Worm (Caenorhabditis elegans) whole organism, L4/young adult: ENCODE data around the gene nhr-147.

ENCODE experiments used
- W03F9.2 ChIP-seq: fragments of 150-350 bp; optimal IDR thresholded peaks from 2 replicates; lab custom pipeline; 2014; ENCODE audit warnings: missing biosample characterization, missing genetic modification characterization
- dao-5 ChIP-seq: sonication (generic microtip); optimal IDR thresholded peaks from 2 replicates; lab custom pipeline; 2016; ENCODE audit warnings: missing genotype, missing genetic modification characterization, moderate library complexity, missing compliant biosample characterization
- him-1 ChIP-seq: sonication (generic microtip); optimal IDR thresholded peaks from 2 replicates; lab custom pipeline; 2016; ENCODE audit warnings: missing genotype, missing genetic modification reagents, missing genetic modification characterization, missing compliant biosample characterization

DNA sequence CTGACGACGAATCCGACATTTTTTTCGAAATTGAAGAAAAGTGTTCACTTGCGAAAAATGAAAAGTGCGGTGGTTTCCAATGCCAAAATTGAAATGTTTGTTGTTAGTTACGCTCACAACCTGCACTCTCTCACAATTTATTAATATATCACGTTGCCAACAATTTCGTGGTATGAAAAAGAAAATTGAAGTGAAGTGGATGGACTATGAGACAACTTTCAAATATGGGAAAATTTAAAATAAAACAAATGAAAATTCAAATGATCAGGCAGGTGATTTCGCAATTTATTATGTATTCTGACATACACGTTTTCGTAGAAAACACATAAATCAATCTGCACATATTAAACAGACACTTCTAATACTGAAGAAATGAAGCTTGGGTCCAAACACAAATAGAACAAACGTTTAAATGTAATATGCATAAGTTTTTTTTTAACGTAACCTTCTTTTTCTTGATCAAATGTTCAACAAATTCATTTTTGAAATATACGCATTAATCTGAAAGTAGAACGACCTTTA, 40.5 kb downstream of the nhr-147 start, which contains the start of gene srp-6:
- no peak for TF ChIP-seq him-1 (tag; lab: Kevin White, UChicago)
- no peak for TF ChIP-seq dao-5 (tag; lab: Kevin White, UChicago)
- TF ChIP-seq W03F9.2 = no peak
